Worm (Caenorhabditis elegans): ENCODE data around the gene fbxb-114.

The fbxb-114 gene

DNA sequence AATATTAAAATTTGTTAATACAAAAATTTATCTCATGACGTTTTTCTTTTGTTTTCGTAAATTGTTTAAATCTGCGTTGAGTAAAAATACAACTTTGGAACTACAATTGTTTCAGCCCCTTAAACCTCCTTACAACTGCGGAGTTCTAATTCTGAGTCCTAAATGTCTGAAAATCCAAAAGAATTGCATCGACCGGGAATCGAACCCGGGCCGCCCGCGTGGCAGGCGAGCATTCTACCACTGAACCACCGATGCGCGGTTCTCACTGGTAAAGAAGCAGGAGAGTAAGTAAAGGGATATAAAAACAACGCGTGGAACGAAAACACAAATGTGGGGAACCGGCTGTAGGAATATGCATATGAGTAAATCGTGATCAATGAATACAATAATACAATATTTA, 6.5 kb downstream of the fbxb-114 start (continued):
- TF ChIP-seq unc-130 (GFP tag; optimal IDR thresholded peaks at IDR 0.05) (peak; percentile 6), F22D6.2 (tag; optimal IDR thresholded peaks at IDR 0.05) (no peak), ceh-27 (GFP tag; optimal IDR thresholded peaks at IDR 0.05) (peak; percentile 45), ztf-22 (GFP tag; optimal IDR thresholded peaks at IDR 0.05) (no peak), hrde-1 (tag; optimal IDR thresholded peaks at IDR 0.05; ENCODE audit: borderline replicate concordance) (no peak), chd-7 (tag; optimal IDR thresholded peaks at IDR 0.05) (peak; percentile 5), nhr-80 (tag; optimal IDR thresholded peaks at IDR 0.05) (peak; percentile 9), attf-3 (GFP tag; conservative IDR thresholded peaks at IDR 0.05) (no peak), C06A6.2 (GFP tag; conservative IDR thresholded peaks at IDR 0.05) (no peak), dpl-1 (GFP tag; optimal IDR thresholded peaks at IDR 0.05) (no peak), pbrm-1 (GFP tag; IDR thresholded peaks at IDR 0.05) (peak; percentile 82; the same call in 1 of the 2 replicates), die-1 (tag; optimal IDR thresholded peaks at IDR 0.05) (peak; percentile 79), nfyb-1 (GFP tag; IDR thresholded peaks at IDR 0.05) (no peak), tbx-9 (tag; optimal IDR thresholded peaks at IDR 0.05; ENCODE audit: borderline replicate concordance) (no peak), Y53G8AR.9 (GFP tag; conservative IDR thresholded peaks at IDR 0.05) (no peak), hsf-1 (GFP tag; IDR thresholded peaks at IDR 0.05) (peak; percentile 46), Y95B8A.8 (GFP tag; IDR thresholded peaks at IDR 0.05) (no peak), rcor-1 (GFP tag; IDR thresholded peaks at IDR 0.05) (0 out of 2 replicates have a peak, but pooled peaks have one; percentile 48), lin-54 (GFP tag; optimal IDR thresholded peaks at IDR 0.05) (no peak), let-607 (tag; optimal IDR thresholded peaks at IDR 0.05) (peak; percentile 15 to 49), D2030.7 (GFP tag; IDR thresholded peaks at IDR 0.05) (peak; percentile 79), ceh-100 (GFP tag; IDR thresholded peaks at IDR 0.05) (no peak), Y79H2A.3 (GFP tag; conservative IDR thresholded peaks at IDR 0.05) (no peak), hlh-26 (GFP tag; conservative IDR thresholded peaks at IDR 0.05) (no peak), pha-4 (tag; optimal IDR thresholded peaks at IDR 0.05) (no peak), sea-2 (GFP tag; IDR thresholded peaks at IDR 0.05) (no peak), atf-7 (tag; optimal IDR thresholded peaks at IDR 0.05) (peak; percentile 9), fkh-3 (tag; optimal IDR thresholded peaks at IDR 0.05) (no peak), ama-1 (optimal IDR thresholded peaks at IDR 0.05) (no peak), ama-1 (GFP tag; optimal IDR thresholded peaks at IDR 0.05) (no peak), attf-6 (GFP tag; IDR thresholded peaks at IDR 0.05) (peak; percentile 35; the same call in 1 of the 2 replicates), aptf-2 (GFP tag; conservative IDR thresholded peaks at IDR 0.05) (no peak), xnd-1 (tag; optimal IDR thresholded peaks at IDR 0.05) (no peak), ekl-4 (GFP tag; IDR thresholded peaks at IDR 0.05) (no peak), ceh-58 (GFP tag; IDR thresholded peaks at IDR 0.05) (no peak), efl-1 (GFP tag; optimal IDR thresholded peaks at IDR 0.05) (no peak), ztf-25 (GFP tag; IDR thresholded peaks at IDR 0.05) (peak; percentile 85), gei-17 (GFP tag; optimal IDR thresholded peaks at IDR 0.05) (no peak), snpc-4 (GFP tag; optimal IDR thresholded peaks at IDR 0.05) (no peak), snpc-4 (tag; optimal IDR thresholded peaks at IDR 0.05) (peak in 3 of 4 experiments; percentile 40 to 76 (median 70)), snpc-1.3 (tag; optimal IDR thresholded peaks at IDR 0.05; ENCODE audit: insufficient read depth) (peak; percentile 50), K11D2.4 (GFP tag; IDR thresholded peaks at IDR 0.05) (no peak), T07F8.4 (tag; optimal IDR thresholded peaks at IDR 0.05) (peak; percentile 33), dpff-1 (tag; optimal IDR thresholded peaks at IDR 0.05) (no peak), madf-10 (tag; optimal IDR thresholded peaks at IDR 0.05) (no peak), zim-3 (tag; optimal IDR thresholded peaks at IDR 0.05) (peak; percentile 82), dox-1 (GFP tag; IDR thresholded peaks at IDR 0.05) (peak; percentile 70; the same call in 1 of the 2 replicates), ZK185.1 (tag; optimal IDR thresholded peaks at IDR 0.05; ENCODE audit: poor library complexity, severe bottlenecking) (peak; percentile 43), Y53F4B.3 (GFP tag; IDR thresholded peaks at IDR 0.05) (no peak)

All from whole organism, young adult.